Worm (Caenorhabditis elegans): ENCODE data around the gene srw-129.

Gene srw-129

DNA sequence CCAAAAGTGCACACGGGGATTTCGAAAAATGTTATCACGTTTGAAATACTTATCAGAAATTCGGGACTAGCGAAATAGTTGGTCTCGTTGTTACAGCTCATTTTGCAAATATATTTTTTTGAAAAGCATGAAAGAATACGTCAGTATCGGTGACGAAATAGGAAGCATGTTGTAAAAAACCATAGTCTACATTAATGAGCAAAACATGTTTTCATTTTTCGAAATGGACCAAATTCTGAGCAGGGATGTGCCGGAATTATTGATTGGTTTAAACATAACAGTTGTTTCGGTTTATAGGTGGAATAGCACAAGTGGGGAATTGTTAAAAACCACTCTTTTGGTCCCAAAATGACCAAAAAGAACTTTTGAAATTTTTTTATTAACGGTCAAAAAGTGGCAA lies 37.7 kb upstream of the srw-129 start, which contains the start of gene srh-247:
srh-247 (minus strand) TSS at position 101 of the 400 bp plus-strand sequence.
- TF ChIP-seq hmg-1.1 (GFP tag; IDR thresholded peaks at IDR 0.05) (no peak), unc-62 (GFP tag; optimal IDR thresholded peaks at IDR 0.05 in 1 of 2) (no peak), unc-62 (tag; optimal IDR thresholded peaks at IDR 0.05) (no peak), php-3 (GFP tag; IDR thresholded peaks at IDR 0.05) (no peak), daf-16 (GFP tag; optimal IDR thresholded peaks at IDR 0.05) (no peak), daf-16 (tag; optimal IDR thresholded peaks at IDR 0.05) (no peak), madf-5 (GFP tag; IDR thresholded peaks at IDR 0.05) (no peak), madf-9 (GFP tag; conservative IDR thresholded peaks at IDR 0.05) (no peak), unc-130 (GFP tag; optimal IDR thresholded peaks at IDR 0.05) (no peak), rbr-2 (tag; optimal IDR thresholded peaks at IDR 0.05) (no peak), mep-1 (tag; optimal IDR thresholded peaks at IDR 0.05) (no peak), lin-38 (GFP tag; IDR thresholded peaks at IDR 0.05) (no peak), nhr-48 (tag; optimal IDR thresholded peaks at IDR 0.05) (no peak), snpc-4 (tag; optimal IDR thresholded peaks at IDR 0.05) (no peak), aly-2 (tag; optimal IDR thresholded peaks at IDR 0.05) (no peak), lim-7 (GFP tag; IDR thresholded peaks at IDR 0.05) (no peak), fos-1 (tag; optimal IDR thresholded peaks at IDR 0.05) (no peak), ceh-20 (GFP tag; IDR thresholded peaks at IDR 0.05) (no peak)

DNA sequence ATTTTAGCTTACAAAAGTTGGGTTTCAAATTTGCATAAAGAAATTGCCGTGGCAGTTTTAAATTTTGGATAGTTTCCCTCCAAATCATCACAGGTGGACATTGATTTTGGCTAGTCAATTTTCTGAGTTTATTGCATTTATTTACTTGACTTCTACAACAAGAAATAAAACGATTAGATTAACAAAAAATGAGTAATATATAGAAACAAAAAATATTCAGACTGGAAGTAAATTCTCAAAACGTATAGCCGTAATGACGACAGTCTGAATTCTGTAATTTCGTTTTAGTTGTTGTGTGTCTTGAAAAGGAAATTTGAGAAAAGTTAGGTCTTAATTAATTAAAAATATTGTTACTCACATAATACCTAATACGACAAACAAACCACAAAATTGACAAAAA lies 33.3 kb upstream of the srw-129 start, which contains the start of gene srw-141:
srw-141 (minus strand) TSS at position 101 of the 400 bp plus-strand sequence.
- TF ChIP-seq mxl-3 (GFP tag; optimal IDR thresholded peaks at IDR 0.05) (no peak), fkh-10 (GFP tag; optimal IDR thresholded peaks at IDR 0.05) (no peak), nhr-111 (GFP tag; optimal IDR thresholded peaks at IDR 0.05) (no peak)

DNA sequence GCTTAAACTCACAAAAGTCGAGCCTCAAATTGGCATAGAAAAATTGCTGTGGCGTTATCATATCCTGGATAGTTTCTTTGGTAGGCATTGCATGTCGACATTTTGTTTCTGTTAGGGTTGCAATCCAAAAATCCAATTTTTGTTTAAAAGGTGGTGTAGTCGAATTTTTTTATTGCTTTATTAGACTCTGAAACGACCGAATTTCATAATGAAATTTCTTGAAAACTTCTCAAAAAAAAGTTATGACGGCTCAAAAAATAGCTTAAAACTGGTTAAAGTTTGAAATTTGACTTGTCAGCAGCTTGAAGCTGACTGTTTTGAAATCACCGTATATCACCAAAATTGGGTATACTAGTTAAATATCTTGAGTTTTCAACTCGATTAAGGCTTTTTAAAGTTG lies 30.3 kb upstream of the srw-129 start, which contains the start of gene srw-143:
srw-143 (minus strand) TSS at position 101 of the 400 bp plus-strand sequence.
- no peak for TF ChIP-seq hlh-11 (tag; optimal IDR thresholded peaks at IDR 0.05)
- TF ChIP-seq zfp-3 (GFP tag; conservative IDR thresholded peaks at IDR 0.05) = no peak
- no peak for TF ChIP-seq unc-62 (GFP tag; optimal IDR thresholded peaks at IDR 0.05 in 1 of 2)
- TF ChIP-seq unc-62 (tag; optimal IDR thresholded peaks at IDR 0.05) = no peak
- TF ChIP-seq ztf-7 (tag; optimal IDR thresholded peaks at IDR 0.05) = no peak
- no peak for TF ChIP-seq pqm-1 (tag; optimal IDR thresholded peaks at IDR 0.05)
- TF ChIP-seq snpc-1.2 (GFP tag; IDR thresholded peaks at IDR 0.05) = no peak
- no peak for TF ChIP-seq zip-2 (tag; optimal IDR thresholded peaks at IDR 0.05)
- no peak for TF ChIP-seq sdz-12 (GFP tag; optimal IDR thresholded peaks at IDR 0.05)
- TF ChIP-seq dmd-9 (GFP tag; IDR thresholded peaks at IDR 0.05) = no peak
- no peak for TF ChIP-seq lin-1 (GFP tag; IDR thresholded peaks at IDR 0.05)
- TF ChIP-seq R02D3.7 (tag; optimal IDR thresholded peaks at IDR 0.05) = no peak
- TF ChIP-seq nhr-41 (GFP tag; IDR thresholded peaks at IDR 0.05) = no peak

DNA sequence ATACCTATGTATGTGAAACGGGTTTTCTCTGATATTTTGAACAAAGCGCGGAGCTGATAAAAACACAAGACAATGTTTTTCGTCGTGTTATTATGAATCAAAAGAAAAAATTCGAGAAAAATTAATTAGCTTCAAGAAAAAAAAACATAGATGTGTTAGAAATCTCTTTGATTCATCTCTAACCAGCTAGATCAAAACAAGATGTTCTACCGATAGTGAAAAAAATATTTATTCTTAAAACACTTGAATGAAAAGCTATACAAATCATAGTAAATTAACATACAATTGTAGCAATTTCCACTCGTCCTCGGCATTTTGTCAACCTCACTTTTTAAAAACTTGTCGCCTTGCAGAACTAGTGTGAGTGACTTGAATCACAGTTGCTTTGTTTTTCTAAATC lies 29.5 kb upstream of the srw-129 start:
- peak in 1 of 2 experiments; percentile 94 for TF ChIP-seq unc-62 (GFP tag; optimal IDR thresholded peaks at IDR 0.05 in 1 of 2)
- TF ChIP-seq unc-62 (tag; optimal IDR thresholded peaks at IDR 0.05) = no peak
- no peak for TF ChIP-seq pqm-1 (tag; optimal IDR thresholded peaks at IDR 0.05)

DNA sequence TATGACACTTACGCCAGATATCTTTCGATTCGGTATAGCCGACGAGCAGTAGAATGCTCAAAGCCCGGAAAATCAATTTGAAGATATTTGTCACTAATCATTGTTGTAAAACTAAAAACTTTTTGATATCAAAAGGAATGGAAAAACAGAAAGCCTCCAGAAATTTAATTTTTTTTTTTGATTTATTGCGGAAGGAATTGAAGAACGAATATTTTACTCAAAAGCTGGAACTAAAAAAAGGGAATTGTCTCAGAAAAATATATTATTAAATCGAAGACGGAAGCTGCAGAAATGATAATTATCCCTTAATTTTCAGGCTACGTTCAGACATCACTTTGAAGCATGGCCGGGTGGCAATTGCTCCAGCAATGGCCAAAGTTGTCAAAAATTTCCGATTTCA lies 27.9 kb upstream of the srw-129 start, which contains the start of gene srw-137:
srw-137 (minus strand) TSS at position 101 of the 400 bp plus-strand sequence.
- TF ChIP-seq F49E8.2 (tag; optimal IDR thresholded peaks at IDR 0.05; ENCODE audit: borderline replicate concordance) (no peak), dmd-8 (GFP tag; IDR thresholded peaks at IDR 0.05) (no peak), egl-27 (tag; optimal IDR thresholded peaks at IDR 0.05) (no peak), aly-2 (tag; optimal IDR thresholded peaks at IDR 0.05) (no peak), mdt-29 (GFP tag; IDR thresholded peaks at IDR 0.05) (no peak), D1046.2 (GFP tag; IDR thresholded peaks at IDR 0.05) (no peak), lin-38 (GFP tag; IDR thresholded peaks at IDR 0.05) (no peak), attf-4 (tag; optimal IDR thresholded peaks at IDR 0.05) (no peak), nhr-6 (tag; optimal IDR thresholded peaks at IDR 0.05) (no peak), lir-3 (tag; optimal IDR thresholded peaks at IDR 0.05) (no peak), jun-1 (tag; optimal IDR thresholded peaks at IDR 0.05) (no peak), nhr-41 (GFP tag; IDR thresholded peaks at IDR 0.05) (no peak), T26A8.4 (GFP tag; IDR thresholded peaks at IDR 0.05) (no peak), fkh-10 (GFP tag; optimal IDR thresholded peaks at IDR 0.05) (no peak), nhr-25 (tag; optimal IDR thresholded peaks at IDR 0.05; ENCODE audit: borderline replicate concordance, insufficient read depth) (no peak), Y75B8A.6 (GFP tag; IDR thresholded peaks at IDR 0.05) (no peak), lsy-2 (tag; optimal IDR thresholded peaks at IDR 0.05) (no peak), lin-29 (GFP tag; IDR thresholded peaks at IDR 0.05) (no peak)

All from whole organism, L4 larva.